Worm (Caenorhabditis elegans): ENCODE results near the gene dpy-27.

dpy-27 gene

ce11 chrIII:3867378-3867904 is 48.0 kb upstream of the dpy-27 start, which contains the start of gene rpl-3 (continued):
- peak; percentile 100 for TF ChIP-seq ceh-79 (tag; optimal IDR thresholded peaks at IDR 0.05)
- TF ChIP-seq C17E4.6 (GFP tag; IDR thresholded peaks at IDR 0.05) = peak; percentile 100
- TF ChIP-seq ceh-40 (GFP tag; IDR thresholded peaks at IDR 0.05) = peak; percentile 96
- peak; percentile 91 for TF ChIP-seq tbx-9 (tag; optimal IDR thresholded peaks at IDR 0.05; ENCODE audit: borderline replicate concordance)
- peak; percentile 98 for TF ChIP-seq cebp-1 (GFP tag; IDR thresholded peaks at IDR 0.05)
- peak; percentile 100 for TF ChIP-seq cebp-1 (tag; optimal IDR thresholded peaks at IDR 0.05)
- peak; percentile 100 for TF ChIP-seq ets-4 (GFP tag; optimal IDR thresholded peaks at IDR 0.05)
- TF ChIP-seq F57A8.1 (GFP tag; optimal IDR thresholded peaks at IDR 0.05) = peak; percentile 89
- peak; percentile 100 for TF ChIP-seq let-526 (GFP tag; IDR thresholded peaks at IDR 0.05)
- peak; percentile 56 for TF ChIP-seq B0261.1 (tag; optimal IDR thresholded peaks at IDR 0.05)

- no peak for TF ChIP-seq B0261.1 (tag; optimal IDR thresholded peaks at IDR 0.05)
- peak; percentile 40 for TF ChIP-seq dpl-1 (GFP tag; optimal IDR thresholded peaks at IDR 0.05)
- TF ChIP-seq T07F8.4 (tag; optimal IDR thresholded peaks at IDR 0.05) = no peak
- TF ChIP-seq nfyb-1 (GFP tag; IDR thresholded peaks at IDR 0.05) = 0 out of 2 replicates have a peak, but pooled peaks have one; percentile 63
- TF ChIP-seq lin-40 (tag; optimal IDR thresholded peaks at IDR 0.05) = peak; percentile 19
- TF ChIP-seq D2030.7 (GFP tag; IDR thresholded peaks at IDR 0.05) = 0 out of 2 replicates have a peak, but pooled peaks have one; percentile 15
- 0 out of 2 replicates have a peak, but pooled peaks have one; percentile 22 for TF ChIP-seq madf-3 (GFP tag; IDR thresholded peaks at IDR 0.05)
- TF ChIP-seq ceh-79 (tag; optimal IDR thresholded peaks at IDR 0.05) = no peak
- TF ChIP-seq madf-6 (GFP tag; IDR thresholded peaks at IDR 0.05) = peak; percentile 76
- TF ChIP-seq pha-4 (tag; optimal IDR thresholded peaks at IDR 0.05) = no peak
- TF ChIP-seq Y56A3A.18 (GFP tag; IDR thresholded peaks at IDR 0.05) = no peak
- no peak for TF ChIP-seq ccch-3 (GFP tag; optimal IDR thresholded peaks at IDR 0.05)
- TF ChIP-seq F52B5.7 (tag; optimal IDR thresholded peaks at IDR 0.05) = peak; percentile 30
- peak; percentile 69 for TF ChIP-seq efl-1 (GFP tag; optimal IDR thresholded peaks at IDR 0.05)
- peak; percentile 53 for TF ChIP-seq K12H6.12 (tag; optimal IDR thresholded peaks at IDR 0.05)
- TF ChIP-seq sptf-2 (GFP tag; optimal IDR thresholded peaks at IDR 0.05) = no peak
- peak; percentile 35 for TF ChIP-seq F33H1.4 (GFP tag; IDR thresholded peaks at IDR 0.05)
- no peak for TF ChIP-seq lag-1 (GFP tag; IDR thresholded peaks at IDR 0.05)
- no peak for TF ChIP-seq F10E7.11 (tag; optimal IDR thresholded peaks at IDR 0.05)
- TF ChIP-seq atf-7 (tag; optimal IDR thresholded peaks at IDR 0.05) = no peak
- no peak for TF ChIP-seq hlh-12 (tag; optimal IDR thresholded peaks at IDR 0.05)
- peak; percentile 41; the same call in 1 of the 2 replicates for TF ChIP-seq madf-8 (GFP tag; conservative IDR thresholded peaks at IDR 0.05)
- TF ChIP-seq mes-4 (tag; optimal IDR thresholded peaks at IDR 0.05) = no peak
- peak; percentile 59 for TF ChIP-seq lsl-1 (GFP tag; optimal IDR thresholded peaks at IDR 0.05)
- peak; percentile 11 for TF ChIP-seq ama-1 (optimal IDR thresholded peaks at IDR 0.05)
- no peak for TF ChIP-seq ama-1 (GFP tag; optimal IDR thresholded peaks at IDR 0.05)
- no peak for TF ChIP-seq dox-1 (GFP tag; IDR thresholded peaks at IDR 0.05)
- no peak for TF ChIP-seq hmg-1.2 (GFP tag; IDR thresholded peaks at IDR 0.05)
Observed at ce11 chrIII:3863814-3864507, 44.5 kb upstream of the dpy-27 start, which contains the start of gene acs-19. TSS of gene acs-19 (plus strand) at chrIII:3864489.

DNA sequence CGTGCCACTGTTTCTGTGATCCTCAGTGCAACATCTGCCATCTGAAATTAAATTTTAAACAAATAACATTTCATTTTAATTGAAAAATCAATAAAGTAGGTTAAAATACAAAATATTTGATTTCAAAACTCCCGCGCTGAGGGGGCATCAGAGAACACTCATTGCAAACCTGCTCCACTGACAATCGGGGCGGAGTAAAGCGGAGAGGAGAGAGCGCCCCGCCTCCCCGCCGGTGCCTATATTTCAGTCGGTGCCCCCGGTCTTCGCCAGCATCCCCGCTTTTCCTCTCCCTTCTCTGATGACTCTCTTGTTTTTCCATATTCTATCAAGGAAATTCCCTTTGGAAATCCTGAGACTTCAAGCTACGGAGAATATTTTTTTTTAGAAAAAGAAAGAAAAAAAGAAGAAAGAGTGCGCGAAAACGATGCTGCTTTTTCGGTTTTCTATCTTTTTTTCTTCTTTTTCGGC is 43.5 kb upstream of the dpy-27 start, which contains the start of gene brc-1:
brc-1 (minus strand) TSS at position 51 of the 468 bp plus-strand sequence.
- TF ChIP-seq ceh-91 (GFP tag; IDR thresholded peaks at IDR 0.05) (no peak), atf-7 (tag; optimal IDR thresholded peaks at IDR 0.05) (no peak), lin-35 (GFP tag; optimal IDR thresholded peaks at IDR 0.05) (peak in 2 of 3 experiments; percentile 41 to 92), hsf-1 (GFP tag; IDR thresholded peaks at IDR 0.05) (no peak), ceh-40 (GFP tag; IDR thresholded peaks at IDR 0.05) (no peak), tbp1 (GFP tag; optimal IDR thresholded peaks at IDR 0.05) (peak; percentile 51), K11D2.4 (GFP tag; IDR thresholded peaks at IDR 0.05) (peak; percentile 79; the same call in 1 of the 2 replicates), repo-1 (tag; optimal IDR thresholded peaks at IDR 0.05) (peak; percentile 40), madf-6 (GFP tag; IDR thresholded peaks at IDR 0.05) (peak; percentile 23; the same call in 1 of the 2 replicates), F49E8.2 (tag; optimal IDR thresholded peaks at IDR 0.05; ENCODE audit: insufficient read depth) (no peak), ceh-27 (GFP tag; optimal IDR thresholded peaks at IDR 0.05) (peak; percentile 71), F33H1.4 (GFP tag; IDR thresholded peaks at IDR 0.05) (peak; percentile 39; the same call in 1 of the 2 replicates), hrde-1 (tag; optimal IDR thresholded peaks at IDR 0.05; ENCODE audit: borderline replicate concordance) (no peak), dox-1 (GFP tag; IDR thresholded peaks at IDR 0.05) (peak; percentile 84)
